Worm (Caenorhabditis elegans): ENCODE measurements around the gene Y43F8C.11.
"Not testable (repeated sequence)": the region's sequence is repeated elsewhere in the genome, so short reads cannot be mapped to it uniquely, and the experiment has no call there.

The Y43F8C.11 gene

DNA sequence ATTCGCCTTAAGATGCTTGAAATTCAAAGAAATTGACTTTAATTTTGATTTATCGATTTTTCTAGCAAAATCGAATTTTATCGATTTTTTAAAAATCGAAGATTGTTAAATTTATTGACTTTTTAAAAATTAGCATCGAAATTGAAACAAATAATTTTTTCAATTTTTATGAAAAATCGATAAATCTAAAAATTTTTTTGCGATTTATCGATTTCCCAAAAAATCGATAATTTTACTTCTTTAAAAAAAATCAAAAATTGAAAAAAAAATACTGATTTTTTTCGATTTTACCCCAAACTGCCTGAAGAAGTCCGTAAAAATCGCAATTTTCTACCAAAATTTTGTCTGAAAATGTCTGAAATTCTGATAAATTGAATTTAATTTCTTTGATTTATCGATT, 21.9 kb downstream of the Y43F8C.11 start:
- TF ChIP-seq ceh-28 (tag; optimal IDR thresholded peaks at IDR 0.05), result peak; percentile 81
- no peak for TF ChIP-seq unc-62 (GFP tag; optimal IDR thresholded peaks at IDR 0.05)

DNA sequence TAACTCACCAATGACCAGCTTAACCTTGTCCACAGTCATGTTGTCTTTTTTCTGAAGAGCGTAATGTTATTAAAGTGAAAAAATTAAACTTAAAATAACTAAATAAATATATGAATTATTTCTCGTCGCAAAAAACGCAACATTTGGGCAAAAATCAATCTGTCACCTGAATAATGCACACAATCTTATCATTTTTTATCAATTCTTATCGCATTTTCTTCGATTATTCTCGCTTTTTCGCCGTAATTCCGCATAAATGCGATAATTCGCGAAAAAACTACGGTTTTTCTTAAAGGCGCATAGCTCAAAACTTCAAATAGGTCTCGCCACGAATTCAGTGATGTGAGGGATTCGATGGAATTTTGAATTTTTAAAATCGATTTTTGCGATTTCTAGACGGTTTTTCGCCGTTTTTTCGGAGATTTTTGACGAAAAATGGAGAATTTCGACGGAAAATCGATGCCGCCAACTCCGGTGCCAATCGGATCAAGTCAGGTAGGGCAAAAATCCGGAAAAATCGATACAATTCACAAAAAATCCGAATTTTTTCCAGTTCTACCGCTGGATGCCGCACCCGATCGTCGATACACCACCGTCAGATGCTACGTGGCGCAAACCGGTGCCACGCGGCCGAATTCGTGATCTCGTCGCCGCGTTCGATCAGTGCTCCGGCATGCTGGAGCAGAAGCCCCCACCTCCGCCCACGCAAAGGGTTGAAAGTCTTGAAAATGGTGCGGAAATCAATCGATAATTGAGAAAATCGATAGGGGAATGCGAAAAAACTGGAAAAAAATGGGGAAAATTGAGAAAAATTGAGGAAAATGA, 27.5 kb downstream of the Y43F8C.11 start, which contains the start of the genes Y43F8C.13 and ani-3:
Y43F8C.13 (minus strand) TSS at position 51 of the 825 bp plus-strand sequence.
ani-3 (plus strand) TSS at position 385 of the 825 bp plus-strand sequence.
- TF ChIP-seq nfya-1 (tag; optimal IDR thresholded peaks at IDR 0.05; ENCODE audit: insufficient read depth), result no peak
- TF ChIP-seq nhr-76 (tag; optimal IDR thresholded peaks at IDR 0.05), result no peak
- peak; percentile 91 for TF ChIP-seq elt-2 (tag; optimal IDR thresholded peaks at IDR 0.05)
- no peak for TF ChIP-seq ZK546.5 (tag; optimal IDR thresholded peaks at IDR 0.05)
- peak; percentile 30 for TF ChIP-seq pha-4 (tag; optimal IDR thresholded peaks at IDR 0.05)
- no peak for TF ChIP-seq nhr-23 (tag; optimal IDR thresholded peaks at IDR 0.05)
- TF ChIP-seq ztf-11 (tag; optimal IDR thresholded peaks at IDR 0.05), result no peak
- TF ChIP-seq mdl-1 (tag; optimal IDR thresholded peaks at IDR 0.05), result no peak
- TF ChIP-seq daf-12 (tag; optimal IDR thresholded peaks at IDR 0.05), result no peak
- peak; percentile 43 for TF ChIP-seq ceh-28 (tag; optimal IDR thresholded peaks at IDR 0.05)
- peak; percentile 81 for TF ChIP-seq pqm-1 (tag; optimal IDR thresholded peaks at IDR 0.05)

DNA sequence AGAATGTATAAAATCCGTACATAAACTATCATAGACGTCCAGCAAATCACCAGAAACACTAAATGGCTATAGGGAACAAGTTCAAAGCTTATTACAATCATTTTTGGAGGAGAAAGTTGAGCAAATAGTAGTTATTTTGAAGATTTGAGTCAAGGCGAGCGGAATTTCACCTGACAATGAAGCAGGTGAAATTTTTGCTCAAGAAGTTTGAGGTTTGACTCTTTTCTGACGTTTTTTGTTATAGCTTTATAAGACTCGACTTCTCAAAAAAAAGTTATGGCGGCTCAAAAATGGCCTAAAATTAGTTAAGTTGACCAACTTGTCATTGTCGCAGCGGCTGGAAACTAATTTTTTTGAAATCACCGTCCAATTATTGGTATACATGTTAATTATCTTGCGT, 38.8 kb downstream of the Y43F8C.11 start, which contains the start of gene srv-3:
srv-3 (minus strand) TSS at position 101 of the 400 bp plus-strand sequence.
- TF ChIP-seq nhr-237 (tag; optimal IDR thresholded peaks at IDR 0.05) (no peak), daf-12 (tag; optimal IDR thresholded peaks at IDR 0.05) (no peak), nhr-11 (tag; optimal IDR thresholded peaks at IDR 0.05) (no peak), jun-1 (tag; optimal IDR thresholded peaks at IDR 0.05) (no peak), mdl-1 (tag; optimal IDR thresholded peaks at IDR 0.05) (no peak), snpc-4 (tag; optimal IDR thresholded peaks at IDR 0.05) (no peak), fkh-10 (GFP tag; optimal IDR thresholded peaks at IDR 0.05) (no peak), ceh-9 (tag; optimal IDR thresholded peaks at IDR 0.05) (no peak), zag-1 (tag; optimal IDR thresholded peaks at IDR 0.05) (no peak), nhr-12 (tag; optimal IDR thresholded peaks at IDR 0.05) (no peak), egl-5 (tag; optimal IDR thresholded peaks at IDR 0.05) (no peak), lsy-12 (tag; optimal IDR thresholded peaks at IDR 0.05) (no peak), ceh-28 (tag; optimal IDR thresholded peaks at IDR 0.05) (no peak), sea-2 (GFP tag; optimal IDR thresholded peaks at IDR 0.05) (no peak)

DNA sequence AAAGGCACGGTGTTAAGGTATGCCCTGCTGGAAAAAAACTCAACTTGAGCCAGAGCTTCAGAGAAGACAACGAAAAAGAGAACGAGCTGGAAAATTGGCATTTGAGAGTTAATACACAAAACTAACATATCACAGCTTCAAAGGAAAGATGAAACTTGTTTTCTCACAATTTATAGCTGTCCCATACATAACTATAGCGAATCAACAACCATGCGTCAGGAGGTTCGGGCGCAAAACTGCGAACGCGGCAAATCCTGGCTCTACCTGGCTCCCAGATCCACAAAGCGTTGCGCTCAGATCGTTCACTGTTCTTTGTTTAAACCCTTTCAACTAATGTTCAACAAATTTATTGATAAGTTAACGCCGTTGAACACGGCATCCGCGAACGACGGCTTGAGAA, 40.5 kb downstream of the Y43F8C.11 start, which contains the start of gene Y43F8C.15:
Y43F8C.15 (minus strand) TSS at position 101 of the 400 bp plus-strand sequence.
- not testable (repeated sequence) for TF ChIP-seq nfya-1 (tag; optimal IDR thresholded peaks at IDR 0.05; ENCODE audit: insufficient read depth); skn-1 (tag; optimal IDR thresholded peaks at IDR 0.05); snpc-4 (tag; optimal IDR thresholded peaks at IDR 0.05)

DNA sequence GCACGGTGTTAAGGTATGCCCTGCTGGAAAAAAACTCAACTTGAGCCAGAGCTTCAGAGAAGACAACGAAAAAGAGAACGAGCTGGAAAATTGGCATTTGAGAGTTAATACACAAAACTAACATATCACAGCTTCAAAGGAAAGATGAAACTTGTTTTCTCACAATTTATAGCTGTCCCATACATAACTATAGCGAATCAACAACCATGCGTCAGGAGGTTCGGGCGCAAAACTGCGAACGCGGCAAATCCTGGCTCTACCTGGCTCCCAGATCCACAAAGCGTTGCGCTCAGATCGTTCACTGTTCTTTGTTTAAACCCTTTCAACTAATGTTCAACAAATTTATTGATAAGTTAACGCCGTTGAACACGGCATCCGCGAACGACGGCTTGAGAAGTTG, 41.6 kb downstream of the Y43F8C.11 start, which contains the start of gene Y43F8C.23:
Y43F8C.23 (minus strand) TSS at position 101 of the 400 bp plus-strand sequence.
- not testable (repeated sequence) for TF ChIP-seq lin-15B, R02D3.7, lsy-12 (tag; optimal IDR thresholded peaks at IDR 0.05)

DNA sequence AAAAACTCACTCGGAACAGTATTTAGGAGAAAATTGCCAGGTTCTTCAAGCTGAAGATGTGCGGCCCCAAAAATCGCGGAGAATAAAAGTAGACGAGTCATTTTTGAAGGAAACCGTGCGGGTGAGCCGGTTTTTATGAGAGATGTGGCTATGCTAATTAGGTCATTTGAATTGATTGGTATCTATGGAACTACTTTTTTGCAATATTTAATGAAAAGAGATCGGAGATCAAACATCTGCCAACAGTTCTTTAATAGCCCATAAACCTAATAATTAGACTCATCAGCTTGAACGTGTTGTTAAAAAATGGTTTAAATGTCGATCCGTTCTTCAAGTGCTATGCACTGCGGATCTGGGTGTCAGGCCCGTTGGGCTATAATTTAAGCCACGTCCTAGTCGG, 45.4 kb downstream of the Y43F8C.11 start, which contains the start of gene Y43F8C.16:
Y43F8C.16 (minus strand) TSS at position 101 of the 400 bp plus-strand sequence.
- TF ChIP-seq elt-3 (tag; optimal IDR thresholded peaks at IDR 0.05), result no peak
- TF ChIP-seq elt-2 (tag; optimal IDR thresholded peaks at IDR 0.05), result no peak
- TF ChIP-seq nhr-28 (tag; optimal IDR thresholded peaks at IDR 0.05), result no peak
- TF ChIP-seq tbx-2 (tag; optimal IDR thresholded peaks at IDR 0.05), result no peak
- no peak for TF ChIP-seq nhr-11 (tag; optimal IDR thresholded peaks at IDR 0.05)
- TF ChIP-seq skn-1 (tag; optimal IDR thresholded peaks at IDR 0.05), result no peak
- no peak for TF ChIP-seq nhr-237 (tag; optimal IDR thresholded peaks at IDR 0.05)
- TF ChIP-seq eor-1 (tag; optimal IDR thresholded peaks at IDR 0.05), result no peak
- no peak for TF ChIP-seq aly-2 (tag; optimal IDR thresholded peaks at IDR 0.05)
- no peak for TF ChIP-seq fkh-2 (tag; optimal IDR thresholded peaks at IDR 0.05)
- TF ChIP-seq ceh-16 (tag; optimal IDR thresholded peaks at IDR 0.05), result no peak
